Worm (Caenorhabditis elegans): ENCODE data around the gene B0554.4.

- TF ChIP-seq ceh-31 (tag; optimal IDR thresholded peaks at IDR 0.05) (no peak), T23F11.4 (GFP tag; optimal IDR thresholded peaks at IDR 0.05) (no peak), dve-1 (tag; optimal IDR thresholded peaks at IDR 0.05) (no peak), nhr-11 (tag; optimal IDR thresholded peaks at IDR 0.05) (no peak), hlh-6 (tag; optimal IDR thresholded peaks at IDR 0.05) (no peak), ceh-14 (tag; optimal IDR thresholded peaks at IDR 0.05) (no peak)
These were observed 14.3 kb upstream of the B0554.4 start, which contains the start of gene dod-19 for ce11 chrV:414630-415029.
